Worm (Caenorhabditis elegans) whole organism, L2 larva: ENCODE data around the gene K10D11.2.

Experiments
- F13H6.1 ChIP-seq: sonication (generic microtip); optimal IDR thresholded peaks from 2 replicates; lab custom pipeline; 2016; ENCODE audit warnings: missing genetic modification characterization, missing compliant biosample characterization
- ama-1 ChIP-seq: fragments of 150-350 bp; optimal IDR thresholded peaks from 2 replicates; lab custom pipeline; 2018; ENCODE audit warnings: inconsistent platforms
- blmp-1 ChIP-seq: sonication (generic microtip); optimal IDR thresholded peaks from 2 replicates; lab custom pipeline; 2017; ENCODE audit warnings: missing genetic modification characterization, mild to moderate bottlenecking, missing compliant biosample characterization, antibody characterized with exemption, moderate library complexity; ENCODE audit not compliant: insufficient read depth
- ceh-16 ChIP-seq: fragments of 150-350 bp; optimal IDR thresholded peaks from 2 replicates; lab custom pipeline; 2014; ENCODE audit warnings: missing biosample characterization, missing genetic modification characterization
- crh-2 ChIP-seq: sonication (generic microtip); optimal IDR thresholded peaks from 2 replicates; lab custom pipeline; 2017; ENCODE audit warnings: missing biosample characterization, missing genetic modification characterization
- dmd-4 ChIP-seq: sonication (generic microtip); optimal IDR thresholded peaks from 2 replicates; lab custom pipeline; 2017; ENCODE audit warnings: missing biosample characterization, missing genetic modification characterization
- elt-1 ChIP-seq: fragments of 150-350 bp; optimal IDR thresholded peaks from 2 replicates; lab custom pipeline; 2014; ENCODE audit warnings: missing biosample characterization, missing genetic modification characterization
- mdl-1 ChIP-seq, 2 experiments: fragments of 150-350 bp in 1 of 2; sonication (generic microtip) in 1 of 2; optimal IDR thresholded peaks; 2 replicates each; lab custom pipeline; 2017; ENCODE audit warnings: missing biosample characterization in 2 of 2, missing genetic modification characterization in 2 of 2
- nhr-21 ChIP-seq: fragments of 150-350 bp; optimal IDR thresholded peaks from 2 replicates; lab custom pipeline; 2014; ENCODE audit warnings: missing biosample characterization, missing genetic modification characterization
- nhr-23 ChIP-seq: fragments of 150-350 bp; optimal IDR thresholded peaks from 2 replicates; lab custom pipeline; 2014; ENCODE audit warnings: missing biosample characterization, missing genetic modification reagents, missing genetic modification characterization
- nhr-237 ChIP-seq: fragments of 150-350 bp; optimal IDR thresholded peaks from 2 replicates; lab custom pipeline; 2014; ENCODE audit warnings: missing biosample characterization, missing genetic modification characterization
- nhr-25 ChIP-seq: fragments of 150-350 bp; sonication (generic microtip); optimal IDR thresholded peaks from 3 replicates; lab custom pipeline; 2014; ENCODE audit warnings: missing biosample characterization, missing genetic modification characterization
- ztf-1 ChIP-seq: fragments of 200-800 bp; sonication (Bioruptor generic); conservative IDR thresholded peaks from 2 replicates; pipeline ENCODE4 v1.3.6; 2022; ENCODE audit warnings: missing genetic modification characterization, missing compliant biosample characterization
- ztf-4 ChIP-seq: fragments of 150-350 bp; optimal IDR thresholded peaks from 2 replicates; lab custom pipeline; 2014; ENCODE audit warnings: missing biosample characterization, missing genetic modification characterization

Gene K10D11.2

DNA sequence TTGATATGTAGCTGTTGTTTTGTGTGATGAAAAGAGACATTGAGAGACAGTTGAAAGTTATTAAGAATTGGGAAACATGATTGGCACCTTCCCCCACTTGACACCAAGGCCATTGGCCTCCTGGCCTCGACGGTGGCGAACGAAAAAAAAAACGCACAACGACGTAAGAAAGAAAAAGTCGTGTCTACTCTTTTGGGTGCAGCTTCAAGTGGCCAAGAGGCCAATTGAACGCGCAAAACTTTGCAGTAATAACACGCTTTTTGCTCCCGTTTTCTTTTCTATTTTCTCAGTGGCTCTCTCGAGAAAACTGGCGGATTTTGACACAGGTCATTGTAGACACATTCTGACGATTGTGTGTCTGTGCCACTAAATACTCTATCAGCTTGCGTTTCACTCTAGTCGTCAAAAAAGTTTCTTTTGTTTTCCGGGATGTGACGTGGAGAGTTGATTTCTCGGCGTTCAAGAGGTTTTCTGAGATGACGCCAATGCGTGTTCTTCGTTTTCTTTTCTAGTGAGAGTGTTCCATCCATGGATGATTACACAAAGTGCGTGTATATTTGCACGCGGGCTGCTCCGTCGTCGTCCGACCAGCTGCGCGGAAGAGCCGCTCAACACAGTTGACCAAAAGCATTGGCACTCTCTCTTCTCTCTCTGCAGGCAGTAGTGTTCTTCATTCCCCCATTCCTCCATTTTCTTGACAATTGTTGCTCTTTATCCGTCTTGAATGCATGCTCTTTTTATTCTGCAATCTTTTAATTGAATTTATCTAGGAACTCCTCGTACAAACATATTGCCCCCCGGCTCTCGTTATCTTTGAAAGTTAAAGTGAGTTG, 51.9 kb downstream of the K10D11.2 start:
- no peak for TF ChIP-seq mdl-1 (tag; optimal IDR thresholded peaks at IDR 0.05; lab: Kevin White, UChicago)
- no peak for TF ChIP-seq F13H6.1 (tag; lab: Kevin White, UChicago)
- no peak for TF ChIP-seq ama-1 (lab: Kevin White, UChicago)
- TF ChIP-seq blmp-1 (tag; lab: Kevin White, UChicago) = no peak
- no peak for TF ChIP-seq crh-2 (tag; lab: Kevin White, UChicago)
- TF ChIP-seq dmd-4 (tag; lab: Kevin White, UChicago) = no peak
- no peak for TF ChIP-seq ztf-1
- peak; percentile 8 for TF ChIP-seq nhr-25
- TF ChIP-seq nhr-21 (tag; lab: Kevin White, UChicago) = no peak
- no peak for TF ChIP-seq ceh-16 (tag; lab: Kevin White, UChicago)
- TF ChIP-seq ztf-4 (tag; lab: Kevin White, UChicago) = peak; percentile 5
- no peak for TF ChIP-seq elt-1 (tag; lab: Kevin White, UChicago)
- no peak for TF ChIP-seq nhr-237 (tag; lab: Kevin White, UChicago)
- no peak for TF ChIP-seq nhr-23 (tag; lab: Kevin White, UChicago)
